Fruit fly (Drosophila melanogaster): Measurements from ENCODE around the gene CG31815.

The CG31815 gene

dm6 chr2L:16591934-16592333 is 13.7 kb upstream of the CG31815 start (continued):
- TF ChIP-seq CG4360 (GFP tag; IDR thresholded peaks at IDR 0.05) (peak; percentile 51; the same call in 1 of the 2 replicates), Adf1 (GFP tag; IDR thresholded peaks at IDR 0.05) (no peak), CG7372 (GFP tag; IDR thresholded peaks at IDR 0.05) (no peak), CG17385 (GFP tag; optimal IDR thresholded peaks at IDR 0.05) (peak; percentile 39), CG15073 (GFP tag; optimal IDR thresholded peaks at IDR 0.05) (no peak), CG6765 (GFP tag; optimal IDR thresholded peaks at IDR 0.05) (no peak), CG3995 (GFP tag; optimal IDR thresholded peaks at IDR 0.05) (no peak), ro (GFP tag; IDR thresholded peaks at IDR 0.05) (peak; percentile 40; the same call in 1 of the 2 replicates), Med (GFP tag) (no peak), slp2 (GFP tag; optimal IDR thresholded peaks at IDR 0.05) (no peak), E2f2 (GFP tag; IDR thresholded peaks at IDR 0.05) (no peak), Chrac-16 (GFP tag; optimal IDR thresholded peaks at IDR 0.05) (peak; percentile 15), Mrtf (GFP tag; IDR thresholded peaks at IDR 0.05) (peak; percentile 36; the same call in 1 of the 3 replicates), Hsf (GFP tag; optimal IDR thresholded peaks at IDR 0.05) (peak; percentile 31), CG18599 (GFP tag; optimal IDR thresholded peaks at IDR 0.05) (peak; percentile 23), ttk (GFP tag; IDR thresholded peaks at IDR 0.05) (peak; percentile 76), ssp (GFP tag; IDR thresholded peaks at IDR 0.05) (peak; percentile 34; the same call in 1 of the 2 replicates), CG9727 (GFP tag; optimal IDR thresholded peaks at IDR 0.05) (no peak), Dll (GFP tag; IDR thresholded peaks at IDR 0.05; ENCODE audit: partially characterized antibody) (no peak), CG10274 (GFP tag; optimal IDR thresholded peaks at IDR 0.05) (no peak), CG6689 (GFP tag; IDR thresholded peaks at IDR 0.05) (peak; percentile 63), Hr39 (optimal IDR thresholded peaks at IDR 0.05) (no peak), pita (GFP tag; optimal IDR thresholded peaks at IDR 0.05) (no peak), ara (GFP tag; IDR thresholded peaks at IDR 0.05) (peak; percentile 81), kni (GFP tag; optimal IDR thresholded peaks at IDR 0.05) (peak; percentile 12), wor (GFP tag; IDR thresholded peaks at IDR 0.05) (peak; percentile 57; the same call in 1 of the 2 replicates), unc-4 (GFP tag; IDR thresholded peaks at IDR 0.05; ENCODE audit: partially characterized antibody) (no peak), cg (GFP tag; optimal IDR thresholded peaks at IDR 0.05) (no peak), br (optimal IDR thresholded peaks at IDR 0.05) (no peak), sisA (GFP tag; IDR thresholded peaks at IDR 0.05) (peak; percentile 71), CG16815 (GFP tag; optimal IDR thresholded peaks at IDR 0.05) (no peak), BtbVII (GFP tag; optimal IDR thresholded peaks at IDR 0.05) (no peak), CG13624 (GFP tag; optimal IDR thresholded peaks at IDR 0.05) (no peak), CG10959 (GFP tag; IDR thresholded peaks at IDR 0.05) (no peak), D (optimal IDR thresholded peaks at IDR 0.05) (no peak), D (GFP tag; optimal IDR thresholded peaks at IDR 0.05) (peak; percentile 50), CG17802 (tag; optimal IDR thresholded peaks at IDR 0.05) (peak; percentile 43), Oli (tag; optimal IDR thresholded peaks at IDR 0.05) (peak; percentile 60), grn (GFP tag; optimal IDR thresholded peaks at IDR 0.05) (no peak), wdn (GFP tag; IDR thresholded peaks at IDR 0.05) (no peak), CG16863 (GFP tag; optimal IDR thresholded peaks at IDR 0.05) (peak; percentile 21), Myb (GFP tag; optimal IDR thresholded peaks at IDR 0.05) (no peak), Ravus (GFP tag; IDR thresholded peaks at IDR 0.05) (no peak), eyg (GFP tag; optimal IDR thresholded peaks at IDR 0.05) (no peak), row (GFP tag; IDR thresholded peaks at IDR 0.05) (peak; percentile 49; the same call in 1 of the 3 replicates), vnd (GFP tag; IDR thresholded peaks at IDR 0.05; ENCODE audit: partially characterized antibody) (no peak), CG11093 (GFP tag; IDR thresholded peaks at IDR 0.05) (no peak), HHEX (GFP tag; optimal IDR thresholded peaks at IDR 0.05) (no peak), CG10431 (GFP tag; optimal IDR thresholded peaks at IDR 0.05) (no peak), Fer3 (tag; optimal IDR thresholded peaks at IDR 0.05) (no peak), CG13424 (tag; optimal IDR thresholded peaks at IDR 0.05) (peak; percentile 53), salm (tag; optimal IDR thresholded peaks at IDR 0.05) (peak; percentile 54), gfzf (GFP tag; optimal IDR thresholded peaks at IDR 0.05) (no peak)
